Worm (Caenorhabditis elegans) whole organism, early embryonic: ENCODE data around the gene gcs-1.

Experiments used
- B0310.2 ChIP-seq: sonication (generic microtip); optimal IDR thresholded peaks from 2 replicates; lab custom pipeline; 2016; ENCODE audit warnings: mild to moderate bottlenecking, missing genetic modification characterization, missing compliant biosample characterization
- F13C5.2 ChIP-seq: sonication (generic microtip); optimal IDR thresholded peaks from 2 replicates; lab custom pipeline; 2017; ENCODE audit warnings: mild to moderate bottlenecking, missing genetic modification characterization, inconsistent platforms, missing compliant biosample characterization
- aly-1 ChIP-seq: sonication (generic microtip); optimal IDR thresholded peaks from 2 replicates; lab custom pipeline; 2016; ENCODE audit warnings: missing genetic modification characterization, missing compliant biosample characterization
- ama-1 ChIP-seq: fragments of 150-350 bp; optimal IDR thresholded peaks from 2 replicates; lab custom pipeline; 2014
- ceh-13 ChIP-seq: fragments of 200-800 bp; sonication (Bioruptor generic); optimal IDR thresholded peaks from 2 replicates; lab custom pipeline; 2018; ENCODE audit warnings: mild to moderate bottlenecking, missing genetic modification characterization, missing compliant biosample characterization
- ceh-36 ChIP-seq: sonication (generic microtip); optimal IDR thresholded peaks from 2 replicates; lab custom pipeline; 2016; ENCODE audit warnings: missing genetic modification characterization, inconsistent platforms, missing compliant biosample characterization
- ets-7 ChIP-seq: sonication (generic microtip); optimal IDR thresholded peaks from 2 replicates; lab custom pipeline; 2016; ENCODE audit warnings: missing genotype, missing genetic modification characterization, missing compliant biosample characterization
- flt-1 ChIP-seq: fragments of 200-800 bp; sonication (Bioruptor generic); IDR thresholded peaks from 2 replicates; pipeline ENCODE4 v1.3.6; 2022; ENCODE audit warnings: missing genetic modification characterization, missing compliant biosample characterization
- hmbx-1 ChIP-seq: sonication (generic microtip); optimal IDR thresholded peaks from 2 replicates; lab custom pipeline; 2016; ENCODE audit warnings: mild to moderate bottlenecking, missing genetic modification characterization, missing compliant biosample characterization
- hmg-4 ChIP-seq: fragments of 200-800 bp; sonication (Bioruptor generic); optimal IDR thresholded peaks from 2 replicates; lab custom pipeline; 2018; ENCODE audit warnings: mild to moderate bottlenecking, missing genetic modification characterization, missing compliant biosample characterization
- hnd-1 ChIP-seq: sonication (generic microtip); optimal IDR thresholded peaks from 2 replicates; lab custom pipeline; 2016; ENCODE audit warnings: missing genetic modification characterization, missing compliant biosample characterization
- pes-1 ChIP-seq: fragments of 200-800 bp; sonication (Bioruptor generic); IDR thresholded peaks from 2 replicates; pipeline ENCODE4 v1.3.6; 2022; ENCODE audit warnings: missing genetic modification reagents, missing genetic modification characterization, missing compliant biosample characterization
- scrt-1 ChIP-seq: fragments of 200-800 bp; sonication (Bioruptor generic); IDR thresholded peaks from 2 replicates; pipeline ENCODE4 v1.3.6; 2022; ENCODE audit warnings: missing genetic modification characterization, missing compliant biosample characterization
- sea-1 ChIP-seq: fragments of 200-800 bp; sonication (Bioruptor generic); conservative IDR thresholded peaks from 2 replicates; pipeline ENCODE4 v1.3.6; 2022; ENCODE audit warnings: missing genetic modification characterization, missing compliant biosample characterization
- tbx-11 ChIP-seq: fragments of 200-800 bp; sonication (Bioruptor generic); IDR thresholded peaks from 2 replicates; pipeline ENCODE4 v1.3.6; 2022; ENCODE audit warnings: missing genetic modification characterization, missing compliant biosample characterization
- tbx-37 ChIP-seq: fragments of 200-800 bp; sonication (Bioruptor generic); conservative IDR thresholded peaks from 2 replicates; pipeline ENCODE4 v1.3.6; 2022; ENCODE audit warnings: missing genetic modification reagents, missing genetic modification characterization, missing compliant biosample characterization
- tra-4 ChIP-seq: sonication (generic microtip); optimal IDR thresholded peaks from 2 replicates; lab custom pipeline; 2017; ENCODE audit warnings: missing genetic modification characterization, missing compliant biosample characterization

The gcs-1 gene

DNA sequence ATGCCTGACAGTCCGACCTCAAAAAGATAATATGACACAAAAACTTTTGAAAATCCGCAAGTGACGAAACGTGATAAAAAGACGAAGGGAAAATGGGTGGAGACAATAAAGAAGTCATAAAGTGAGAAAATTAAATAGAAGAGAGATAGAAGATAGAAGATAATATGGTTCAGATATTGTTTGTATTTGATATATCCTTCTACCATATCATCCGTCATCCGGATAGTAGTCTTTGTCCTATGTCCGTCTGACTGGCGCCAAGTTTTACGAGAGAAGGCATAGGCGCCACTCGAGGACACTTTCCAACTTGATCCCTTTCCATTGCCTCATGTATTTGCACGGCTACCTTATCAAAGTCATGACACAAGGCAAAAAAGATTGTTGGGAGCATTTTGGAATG lies 6.2 kb downstream of the gcs-1 start:
- no peak for TF ChIP-seq flt-1 (GFP tag; lab: Robert Waterston, UW)
- TF ChIP-seq hnd-1 (tag; lab: Kevin White, UChicago): no peak
- no peak for TF ChIP-seq tbx-37 (GFP tag; lab: Robert Waterston, UW)
- TF ChIP-seq pes-1 (GFP tag; lab: Robert Waterston, UW): no peak
- TF ChIP-seq ceh-36: no peak
- TF ChIP-seq sea-1 (GFP tag; lab: Robert Waterston, UW): no peak
- no peak for TF ChIP-seq ets-7
- TF ChIP-seq F13C5.2 (tag; lab: Kevin White, UChicago): no peak
- no peak for TF ChIP-seq hmg-4 (GFP tag; lab: Kevin White, UChicago)

DNA sequence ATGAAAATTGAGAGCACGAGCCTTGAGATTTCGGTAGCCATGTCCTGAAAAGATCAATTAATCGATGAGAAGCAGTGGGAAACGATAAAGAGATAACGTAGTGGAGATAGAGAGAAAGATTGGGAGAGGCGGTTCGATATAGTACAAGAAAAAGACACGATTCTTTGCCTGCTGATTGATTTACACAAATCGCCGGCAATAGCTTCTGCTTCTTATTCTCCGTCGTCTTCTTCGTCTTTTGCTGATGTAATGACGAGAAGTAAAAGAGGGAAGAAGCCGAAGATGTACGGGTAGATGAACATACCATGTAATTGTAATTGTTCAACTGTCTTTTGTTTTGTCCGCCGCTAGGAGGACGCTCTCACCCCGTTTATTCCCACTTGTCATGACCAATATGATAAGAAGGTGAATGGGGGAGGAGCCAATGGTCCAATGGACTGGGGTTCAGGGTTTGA lies 8.9 kb downstream of the gcs-1 start, which contains the start of gene F37B12.1:
Gene F37B12.1 (minus strand): TSS at position 51 of the 455 bp plus-strand sequence.
- TF ChIP-seq ceh-36 (no peak), B0310.2 (tag; lab: Kevin White, UChicago) (no peak), F13C5.2 (tag; lab: Kevin White, UChicago) (no peak), ama-1 (lab: Kevin White, UChicago) (no peak), scrt-1 (no peak), hmbx-1 (tag; lab: Kevin White, UChicago) (no peak), sea-1 (GFP tag; lab: Robert Waterston, UW) (no peak), hnd-1 (tag; lab: Kevin White, UChicago) (no peak), aly-1 (tag; lab: Kevin White, UChicago) (no peak)

- TF ChIP-seq hmbx-1 (tag; lab: Kevin White, UChicago) (no peak), hmg-4 (GFP tag; lab: Kevin White, UChicago) (no peak), ceh-36 (no peak), tra-4 (no peak), flt-1 (GFP tag; lab: Robert Waterston, UW) (no peak), F13C5.2 (tag; lab: Kevin White, UChicago) (no peak), ceh-13 (GFP tag; lab: Kevin White, UChicago) (no peak), aly-1 (tag; lab: Kevin White, UChicago) (no peak), tbx-37 (GFP tag; lab: Robert Waterston, UW) (no peak), ama-1 (lab: Kevin White, UChicago) (no peak), hnd-1 (tag; lab: Kevin White, UChicago) (no peak), tbx-11 (no peak), ets-7 (no peak), B0310.2 (tag; lab: Kevin White, UChicago) (no peak), pes-1 (GFP tag; lab: Robert Waterston, UW) (no peak)
Measured at ce11 chrII:9028096-9028495, 10.0 kb downstream of the gcs-1 start.

DNA sequence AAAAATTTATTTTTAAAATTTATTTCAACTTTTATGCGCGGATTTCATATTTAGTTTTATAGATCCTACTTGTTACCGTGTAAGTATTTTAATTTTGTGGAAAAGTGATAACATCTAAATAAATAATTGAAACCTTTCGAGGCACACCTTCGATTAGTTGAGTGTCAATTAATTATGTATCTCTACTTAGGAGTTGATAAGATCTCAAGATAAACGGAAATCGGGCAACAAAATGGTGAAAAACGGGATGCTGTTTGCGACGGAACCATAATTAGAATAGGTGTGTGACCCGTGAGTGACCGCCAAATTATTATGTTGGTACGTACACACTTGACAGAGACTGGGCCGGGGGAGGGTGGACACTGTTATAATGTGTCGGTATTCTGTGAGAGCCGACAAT lies 11.8 kb downstream of the gcs-1 start:
- no peak for TF ChIP-seq ama-1 (lab: Kevin White, UChicago)
- TF ChIP-seq tbx-37 (GFP tag; lab: Robert Waterston, UW): no peak
- no peak for TF ChIP-seq hnd-1 (tag; lab: Kevin White, UChicago)
- no peak for TF ChIP-seq B0310.2 (tag; lab: Kevin White, UChicago)
- TF ChIP-seq ceh-13 (GFP tag; lab: Kevin White, UChicago): no peak
- TF ChIP-seq flt-1 (GFP tag; lab: Robert Waterston, UW): no peak

- TF ChIP-seq tbx-37 (GFP tag; lab: Robert Waterston, UW): no peak
- TF ChIP-seq B0310.2 (tag; lab: Kevin White, UChicago): no peak
- TF ChIP-seq hmg-4 (GFP tag; lab: Kevin White, UChicago): no peak
- TF ChIP-seq hmbx-1 (tag; lab: Kevin White, UChicago): no peak
- TF ChIP-seq sea-1 (GFP tag; lab: Robert Waterston, UW): no peak
- no peak for TF ChIP-seq aly-1 (tag; lab: Kevin White, UChicago)
- no peak for TF ChIP-seq scrt-1
- no peak for TF ChIP-seq ets-7
- TF ChIP-seq ceh-36: no peak
- no peak for TF ChIP-seq ceh-13 (GFP tag; lab: Kevin White, UChicago)
- TF ChIP-seq tbx-11: no peak
- TF ChIP-seq tra-4: no peak
- TF ChIP-seq pes-1 (GFP tag; lab: Robert Waterston, UW): no peak
- no peak for TF ChIP-seq F13C5.2 (tag; lab: Kevin White, UChicago)
- TF ChIP-seq hnd-1 (tag; lab: Kevin White, UChicago): no peak
- TF ChIP-seq flt-1 (GFP tag; lab: Robert Waterston, UW): no peak
- no peak for TF ChIP-seq ama-1 (lab: Kevin White, UChicago)
Measured at ce11 chrII:9024312-9024711, 13.8 kb downstream of the gcs-1 start.

ce11 chrII:9021625-9022024 lies 16.5 kb downstream of the gcs-1 start:
- TF ChIP-seq hmbx-1 (tag; lab: Kevin White, UChicago) (no peak), hmg-4 (GFP tag; lab: Kevin White, UChicago) (no peak), ama-1 (lab: Kevin White, UChicago) (no peak), ets-7 (no peak), B0310.2 (tag; lab: Kevin White, UChicago) (no peak), scrt-1 (no peak), tra-4 (no peak), ceh-36 (no peak)

DNA sequence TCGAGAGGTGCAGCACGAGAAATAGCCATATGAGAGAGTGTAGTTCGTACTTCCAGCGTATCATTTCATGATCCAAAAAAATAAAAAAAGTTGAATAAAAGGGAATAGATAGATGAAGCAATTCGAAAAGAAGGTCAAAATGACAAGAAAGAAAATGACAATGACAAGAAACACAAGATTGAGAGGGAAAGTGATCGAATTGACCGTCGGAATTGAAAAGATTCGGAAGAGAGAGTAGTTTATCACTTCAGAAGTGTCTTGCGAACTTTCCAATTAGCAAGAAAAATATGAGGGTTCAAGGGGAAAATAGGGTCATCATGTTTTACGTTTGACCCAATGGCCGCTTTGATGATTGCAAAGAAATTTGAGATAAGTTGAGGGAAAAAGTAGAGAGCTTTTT lies 18.4 kb downstream of the gcs-1 start, which contains the start of gene dep-1:
Gene dep-1 (minus strand): TSS at position 95 of the 400 bp plus-strand sequence.
- no peak for TF ChIP-seq ama-1 (lab: Kevin White, UChicago)
- TF ChIP-seq ceh-36: no peak
- no peak for TF ChIP-seq scrt-1
- no peak for TF ChIP-seq tra-4
- TF ChIP-seq hmbx-1 (tag; lab: Kevin White, UChicago): no peak
- no peak for TF ChIP-seq ets-7
- no peak for TF ChIP-seq B0310.2 (tag; lab: Kevin White, UChicago)
- no peak for TF ChIP-seq hnd-1 (tag; lab: Kevin White, UChicago)
- TF ChIP-seq F13C5.2 (tag; lab: Kevin White, UChicago): no peak
- no peak for TF ChIP-seq aly-1 (tag; lab: Kevin White, UChicago)
- TF ChIP-seq sea-1 (GFP tag; lab: Robert Waterston, UW): no peak
- TF ChIP-seq flt-1 (GFP tag; lab: Robert Waterston, UW): no peak
- no peak for TF ChIP-seq tbx-37 (GFP tag; lab: Robert Waterston, UW)
- TF ChIP-seq hmg-4 (GFP tag; lab: Kevin White, UChicago): no peak
- TF ChIP-seq ceh-13 (GFP tag; lab: Kevin White, UChicago): no peak
- TF ChIP-seq pes-1 (GFP tag; lab: Robert Waterston, UW): no peak
- no peak for TF ChIP-seq tbx-11
